Worm (Caenorhabditis elegans) whole organism, L1 larva: ENCODE results near the gene F14B8.4.

Source experiments
- dpl-1 ChIP-seq, 3 experiments: fragments of 150-350 bp in 2 of 3; sonication (generic microtip) in 1 of 3; optimal IDR thresholded peaks; 2 replicates each; lab custom pipeline; 2014 to 2017; ENCODE audit warnings: missing biosample characterization in 3 of 3, missing genetic modification characterization in 3 of 3, missing genetic modification reagents in 3 of 3
- efl-1 ChIP-seq, 4 experiments: fragments of 150-350 bp; optimal IDR thresholded peaks in 3 of 4; peaks in 1 of 4; 1 replicate in 1 of 4; 2 replicates in 3 of 4; lab custom pipeline; 2014; ENCODE audit warnings: missing biosample characterization in 2 of 4, missing genetic modification characterization in 2 of 4, missing genetic modification reagents in 2 of 4
- elt-3 ChIP-seq, 6 experiments: fragments of 150-350 bp in 1 of 6; sonication (generic microtip); optimal IDR thresholded peaks; 2 replicates each; lab custom pipeline; 2017 to 2018; ENCODE audit warnings: missing biosample characterization in 6 of 6, missing genetic modification characterization in 6 of 6, inconsistent platforms in 1 of 6
- fkh-10 ChIP-seq: sonication (generic microtip); optimal IDR thresholded peaks from 2 replicates; lab custom pipeline; 2017; ENCODE audit warnings: missing biosample characterization, missing genetic modification reagents, missing genetic modification characterization
- fkh-4 ChIP-seq: sonication (generic microtip); optimal IDR thresholded peaks from 2 replicates; lab custom pipeline; 2016; ENCODE audit warnings: missing compliant biosample characterization, missing genetic modification characterization, borderline replicate concordance
- fkh-8 ChIP-seq: sonication (generic microtip); optimal IDR thresholded peaks from 2 replicates; lab custom pipeline; 2016; ENCODE audit warnings: mild to moderate bottlenecking, missing genetic modification characterization, missing compliant biosample characterization
- isw-1 ChIP-seq: fragments of 200-800 bp; sonication (Bioruptor generic); IDR thresholded peaks from 2 replicates; pipeline ENCODE4 v1.3.6; 2022; ENCODE audit warnings: missing genetic modification characterization, missing compliant biosample characterization
- lin-14 ChIP-seq: fragments of 200-800 bp; sonication (Bioruptor generic); optimal IDR thresholded peaks from 2 replicates; lab custom pipeline; 2018; ENCODE audit warnings: mild to moderate bottlenecking, missing genetic modification characterization, moderate library complexity, missing compliant biosample characterization
- lin-35 ChIP-seq, 2 experiments: fragments of 150-350 bp; optimal IDR thresholded peaks; 2 replicates each; lab custom pipeline; 2014; ENCODE audit warnings: missing biosample characterization in 2 of 2, missing genetic modification characterization in 2 of 2, missing genetic modification reagents in 2 of 2
- mdl-1 ChIP-seq, 2 experiments: fragments of 150-350 bp; optimal IDR thresholded peaks; 2 replicates each; lab custom pipeline; 2014 to 2017; ENCODE audit warnings: missing biosample characterization in 2 of 2, missing genetic modification characterization in 2 of 2, inconsistent platforms in 1 of 2
- mef-2 ChIP-seq: fragments of 150-350 bp; optimal IDR thresholded peaks from 2 replicates; lab custom pipeline; 2014; ENCODE audit warnings: missing biosample characterization, missing genetic modification characterization
- mep-1 ChIP-seq: fragments of 150-350 bp; optimal IDR thresholded peaks from 2 replicates; lab custom pipeline; 2014; ENCODE audit warnings: missing biosample characterization, missing genetic modification characterization
- nhr-19 ChIP-seq: fragments of 200-800 bp; sonication (Bioruptor generic); conservative IDR thresholded peaks from 2 replicates; pipeline ENCODE4 v1.3.6; 2022; ENCODE audit warnings: missing genetic modification characterization, missing compliant biosample characterization
- nhr-71 ChIP-seq: sonication (generic microtip); optimal IDR thresholded peaks from 2 replicates; lab custom pipeline; 2016; ENCODE audit warnings: mild to moderate bottlenecking, missing genetic modification characterization, moderate library complexity, missing compliant biosample characterization
- nhr-85 ChIP-seq: sonication (generic microtip); peaks from one replicate; lab custom pipeline; 2016; ENCODE audit warnings: missing genetic modification characterization, inconsistent platforms, missing compliant biosample characterization
- skn-1 ChIP-seq: fragments of 150-350 bp; optimal IDR thresholded peaks from 2 replicates; lab custom pipeline; 2014; ENCODE audit warnings: missing biosample characterization, missing genetic modification characterization
- snu-23 ChIP-seq: sonication (generic microtip); optimal IDR thresholded peaks from 2 replicates; lab custom pipeline; 2016; ENCODE audit warnings: missing genetic modification characterization, missing compliant biosample characterization
- tbx-2 ChIP-seq: sonication (generic microtip); optimal IDR thresholded peaks from 2 replicates; lab custom pipeline; 2016; ENCODE audit warnings: missing genetic modification characterization, missing compliant biosample characterization
- tlp-1 ChIP-seq: fragments of 150-350 bp; optimal IDR thresholded peaks from 2 replicates; lab custom pipeline; 2014; ENCODE audit warnings: missing biosample characterization, missing genetic modification characterization
- unc-62 ChIP-seq: fragments of 150-350 bp; optimal IDR thresholded peaks from 2 replicates; lab custom pipeline; 2014; ENCODE audit warnings: missing biosample characterization, missing genetic modification reagents, missing genetic modification characterization
- unc-86 ChIP-seq: sonication (generic microtip); optimal IDR thresholded peaks from 2 replicates; lab custom pipeline; 2016; ENCODE audit warnings: missing genetic modification characterization, missing compliant biosample characterization
- zag-1 ChIP-seq: fragments of 150-350 bp; optimal IDR thresholded peaks from 2 replicates; lab custom pipeline; 2014; ENCODE audit warnings: missing biosample characterization, missing genetic modification characterization

Gene F14B8.4

DNA sequence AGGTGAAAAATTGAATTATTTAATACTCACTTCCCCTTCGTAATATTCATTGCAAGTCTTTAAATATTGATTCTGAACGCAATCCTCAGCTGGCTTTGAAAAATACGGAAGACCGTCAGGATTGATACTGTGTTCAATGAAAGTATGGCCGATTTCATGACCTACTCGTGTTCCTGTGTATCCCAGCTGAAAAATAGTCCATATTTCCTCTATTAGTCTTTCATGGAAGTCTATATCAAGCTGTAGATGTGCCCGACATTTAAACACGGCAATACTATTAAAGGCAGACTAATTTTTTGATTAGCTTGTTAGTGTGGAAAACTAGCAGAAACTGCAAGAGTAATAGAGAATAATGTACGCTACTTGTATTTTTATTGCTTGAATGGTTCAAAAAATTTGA, 38.2 kb downstream of the F14B8.4 start:
- no peak for TF ChIP-seq skn-1 (tag; lab: Kevin White, UChicago)
- no peak for TF ChIP-seq tlp-1 (tag; lab: Kevin White, UChicago)
- no peak for TF ChIP-seq fkh-4 (tag; lab: Kevin White, UChicago)
- no peak for TF ChIP-seq efl-1 (optimal IDR thresholded peaks at IDR 0.05; lab: Kevin White, UChicago)
- no peak for TF ChIP-seq efl-1 (GFP tag; optimal IDR thresholded peaks at IDR 0.05 in 1 of 2; lab: Kevin White, UChicago)
- TF ChIP-seq nhr-85 (tag; lab: Kevin White, UChicago), result no peak
- TF ChIP-seq isw-1, result no peak
- no peak for TF ChIP-seq dpl-1 (GFP tag; optimal IDR thresholded peaks at IDR 0.05; lab: Kevin White, UChicago)
- TF ChIP-seq mef-2, result no peak
- TF ChIP-seq fkh-8 (tag; lab: Kevin White, UChicago), result no peak
- no peak for TF ChIP-seq mdl-1 (tag; optimal IDR thresholded peaks at IDR 0.05; lab: Kevin White, UChicago)
- TF ChIP-seq unc-62 (GFP tag; lab: Kevin White, UChicago), result no peak
- no peak for TF ChIP-seq zag-1 (tag; lab: Kevin White, UChicago)

- TF ChIP-seq lin-14 (GFP tag; lab: Kevin White, UChicago), result peak; percentile 71
- peak; percentile 0 for TF ChIP-seq unc-86 (tag; lab: Kevin White, UChicago)
- TF ChIP-seq nhr-19 (GFP tag; lab: Robert Waterston, UW), result no peak
- TF ChIP-seq tbx-2 (tag; lab: Kevin White, UChicago), result peak; percentile 59
- peak; percentile 5 for TF ChIP-seq nhr-71 (tag; lab: Kevin White, UChicago)
- peak; percentile 45 for TF ChIP-seq fkh-10
- TF ChIP-seq lin-35 (GFP tag; optimal IDR thresholded peaks at IDR 0.05; lab: Kevin White, UChicago), result no peak
These were observed 43.0 kb downstream of the F14B8.4 start for ce11 chrX:6856793-6857192.

DNA sequence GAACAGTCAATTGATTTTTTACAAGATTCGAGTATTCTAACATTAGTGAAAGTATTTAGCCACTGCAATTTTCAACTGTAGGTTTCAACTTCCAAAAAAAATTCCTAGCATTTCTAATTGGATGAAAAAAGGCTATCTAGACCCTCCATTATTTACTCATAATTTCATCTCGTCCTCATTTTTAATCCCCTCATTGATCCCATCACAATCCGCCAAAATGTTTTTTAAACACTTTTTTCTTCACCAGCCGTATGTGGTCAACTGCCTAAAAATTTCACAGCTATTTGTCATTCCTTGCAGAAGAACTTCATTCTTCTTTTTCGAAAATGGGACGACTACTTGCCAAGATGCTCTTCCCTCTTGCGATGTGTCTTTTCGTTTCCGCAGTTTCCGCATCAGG, 46.4 kb downstream of the F14B8.4 start, which contains the start of gene rig-3:
rig-3 (plus strand) TSS at position 301 of the 400 bp plus-strand sequence.
- no peak for TF ChIP-seq snu-23 (GFP tag; lab: Kevin White, UChicago)
- TF ChIP-seq unc-86 (tag; lab: Kevin White, UChicago), result no peak
- TF ChIP-seq mep-1 (tag; lab: Kevin White, UChicago), result no peak

DNA sequence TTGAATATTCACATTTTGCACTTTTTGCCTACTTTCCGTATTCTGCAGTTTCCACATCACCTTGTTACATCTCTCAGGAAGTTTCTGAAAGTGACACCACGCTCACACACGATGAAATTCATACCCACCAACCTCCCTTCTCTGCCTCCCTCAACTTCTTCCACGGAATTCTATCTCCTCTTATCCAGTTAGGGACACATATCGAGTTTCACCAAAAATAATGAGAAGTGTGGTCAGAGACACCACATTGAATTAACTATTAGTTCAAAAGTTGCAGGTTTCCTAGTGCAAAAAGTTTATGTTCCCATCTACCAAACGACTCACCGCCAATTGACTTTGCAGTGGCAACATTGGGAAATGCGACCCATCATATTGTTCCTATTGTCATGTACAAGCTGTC, 49.3 kb downstream of the F14B8.4 start:
- TF ChIP-seq elt-3 (tag; optimal IDR thresholded peaks at IDR 0.05; lab: Kevin White, UChicago) (no peak), nhr-85 (tag; lab: Kevin White, UChicago) (peak; percentile 17)
